Fruit fly (Drosophila melanogaster) whole organism, pupa: ENCODE results near the gene CG14711.
A peak's percentile ranks its signal among the peaks of the same experiment; 100 is the strongest.

Experiments
- CG10348 ChIP-seq: fragments of 200-800 bp; sonication (Bioruptor generic); IDR thresholded peaks from 2 replicates; pipeline ENCODE4 v1.3.6; 2022; ENCODE audit warnings: missing biosample characterization, missing genetic modification characterization
- CG12605 ChIP-seq: fragments of 200-800 bp; sonication (Bioruptor generic); IDR thresholded peaks from 2 replicates; pipeline ENCODE4 v1.3.6; 2022; ENCODE audit warnings: missing biosample characterization, missing genetic modification characterization
- CG13204 ChIP-seq: fragments of 200-800 bp; sonication (Bioruptor generic); optimal IDR thresholded peaks from 2 replicates; lab custom pipeline; 2018; ENCODE audit warnings: missing biosample characterization, mild to moderate bottlenecking, missing genetic modification characterization, moderate library complexity
- CG14655 ChIP-seq: fragments of 200-800 bp; sonication (Bioruptor generic); optimal IDR thresholded peaks from 3 replicates; lab custom pipeline; 2017; ENCODE audit warnings: mild to moderate bottlenecking, missing biosample characterization, missing genetic modification reagents, missing genetic modification characterization
- CG15710 ChIP-seq: fragments of 200-800 bp; sonication (Bioruptor generic); optimal IDR thresholded peaks from 2 replicates; lab custom pipeline; 2018; ENCODE audit warnings: missing biosample characterization, mild to moderate bottlenecking, missing genetic modification characterization, moderate library complexity
- CG17806 ChIP-seq: fragments of 200-800 bp; sonication (Bioruptor generic); optimal IDR thresholded peaks from 2 replicates; lab custom pipeline; 2018; ENCODE audit warnings: missing biosample characterization, mild to moderate bottlenecking, missing genetic modification characterization, moderate library complexity
- CG32121 ChIP-seq: fragments of 200-800 bp; sonication (Bioruptor generic); IDR thresholded peaks from 2 replicates; pipeline ENCODE4 v1.3.6; 2022; ENCODE audit warnings: missing biosample characterization, missing genetic modification characterization
- CG34367 ChIP-seq: fragments of 200-800 bp; sonication (Bioruptor generic); optimal IDR thresholded peaks from 2 replicates; lab custom pipeline; 2018; ENCODE audit warnings: missing biosample characterization, mild to moderate bottlenecking, missing genetic modification characterization
- CG4496 ChIP-seq: fragments of 200-800 bp; sonication (Bioruptor generic); IDR thresholded peaks from 3 replicates; pipeline ENCODE4 v1.3.6; 2022; ENCODE audit warnings: missing biosample characterization, missing genetic modification characterization
- CG8159 ChIP-seq: fragments of 200-800 bp; sonication (Bioruptor generic); optimal IDR thresholded peaks from 3 replicates; lab custom pipeline; 2018; ENCODE audit warnings: missing biosample characterization, mild to moderate bottlenecking, missing genetic modification characterization, moderate library complexity
- CG8301 ChIP-seq: fragments of 200-800 bp; sonication (Bioruptor generic); optimal IDR thresholded peaks from 2 replicates; lab custom pipeline; 2018; ENCODE audit warnings: missing biosample characterization, mild to moderate bottlenecking, missing genetic modification characterization
- CG9948 ChIP-seq: fragments of 200-800 bp; sonication (Bioruptor generic); optimal IDR thresholded peaks from 2 replicates; lab custom pipeline; 2018; ENCODE audit warnings: missing biosample characterization, mild to moderate bottlenecking, missing genetic modification characterization, moderate library complexity
- D1 ChIP-seq: fragments of 200-800 bp; sonication (Bioruptor generic); optimal IDR thresholded peaks from 2 replicates; lab custom pipeline; 2018; ENCODE audit warnings: missing biosample characterization, mild to moderate bottlenecking, missing genetic modification characterization, moderate library complexity
- EcR ChIP-seq: fragments of 200-800 bp; sonication (Bioruptor generic); optimal IDR thresholded peaks from 3 replicates; lab custom pipeline; 2019; ENCODE audit warnings: missing biosample characterization, missing genetic modification characterization, mild to moderate bottlenecking, moderate library complexity, missing genetic modification reagents
- Ets98B ChIP-seq: fragments of 200-800 bp; sonication (Bioruptor generic); IDR thresholded peaks from 2 replicates; pipeline ENCODE4 v1.3.6; 2022; ENCODE audit warnings: missing biosample characterization, missing genetic modification characterization
- Pif1A ChIP-seq: fragments of 200-800 bp; sonication (Bioruptor generic); optimal IDR thresholded peaks from 3 replicates; lab custom pipeline; 2016; ENCODE audit warnings: missing biosample characterization, missing genetic modification characterization
- Pif1B ChIP-seq: fragments of 200-800 bp; sonication (Bioruptor generic); optimal IDR thresholded peaks from 3 replicates; lab custom pipeline; 2016; ENCODE audit warnings: missing biosample characterization, missing genetic modification characterization
- Snoo ChIP-seq: fragments of 200-800 bp; sonication (Bioruptor generic); optimal IDR thresholded peaks from 3 replicates; lab custom pipeline; 2017; ENCODE audit warnings: missing biosample characterization, mild to moderate bottlenecking, missing genetic modification characterization, inconsistent platforms
- fd96Ca ChIP-seq: fragments of 200-800 bp; sonication (Bioruptor generic); IDR thresholded peaks from 3 replicates; pipeline ENCODE4 v1.3.6; 2022; ENCODE audit warnings: missing biosample characterization, missing genetic modification characterization
- gl ChIP-seq: fragments of 200-800 bp; sonication (Bioruptor generic); optimal IDR thresholded peaks from 2 replicates; lab custom pipeline; 2018; ENCODE audit warnings: missing biosample characterization, mild to moderate bottlenecking, missing genetic modification characterization
- rn ChIP-seq: fragments of 200-800 bp; sonication (Bioruptor generic); IDR thresholded peaks from 2 replicates; pipeline ENCODE4 v1.3.6; 2022; ENCODE audit warnings: missing biosample characterization, missing genetic modification characterization

Gene CG14711

DNA sequence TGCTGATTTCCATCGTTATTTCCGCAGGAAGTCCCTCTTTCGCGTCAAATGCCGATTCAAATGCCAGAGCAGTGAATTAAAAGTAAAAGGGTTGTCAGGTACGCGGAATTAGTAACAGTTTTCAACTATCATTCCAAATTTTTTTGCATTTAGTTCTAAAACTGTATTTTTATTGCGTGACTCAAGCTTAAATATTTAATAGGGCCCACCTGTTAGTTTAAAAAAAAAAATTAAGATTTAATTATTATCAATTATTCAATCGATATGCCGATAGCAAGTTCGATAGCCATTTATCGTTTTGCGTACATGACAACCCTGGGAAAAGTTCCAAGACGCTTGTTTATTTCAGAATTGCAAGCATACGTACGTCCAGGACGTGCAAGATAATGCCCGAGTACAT lies at the start of gene CG14711:
Gene CG14711 (plus strand): TSS at position 315 of the 400 bp plus-strand sequence.
- TF ChIP-seq Pif1B (GFP tag; lab: Kevin White, UChicago) (no peak), CG17806 (peak; percentile 70), rn (GFP tag; lab: Robert Waterston, UW) (peak; percentile 36), CG32121 (peak; percentile 78), Ets98B (peak; percentile 77), CG15710 (tag; lab: Kevin White, UChicago) (peak; percentile 75), CG10348 (no peak), CG9948 (tag; lab: Kevin White, UChicago) (peak; percentile 58), CG8301 (tag; lab: Kevin White, UChicago) (no peak), fd96Ca (GFP tag; lab: Robert Waterston, UW) (no peak), Snoo (peak; percentile 70), CG34367 (tag; lab: Kevin White, UChicago) (peak; percentile 61), gl (tag; lab: Kevin White, UChicago) (peak; percentile 31), CG4496 (GFP tag; lab: Robert Waterston, UW) (peak; percentile 79; the same call in 2 of the 3 replicates)

DNA sequence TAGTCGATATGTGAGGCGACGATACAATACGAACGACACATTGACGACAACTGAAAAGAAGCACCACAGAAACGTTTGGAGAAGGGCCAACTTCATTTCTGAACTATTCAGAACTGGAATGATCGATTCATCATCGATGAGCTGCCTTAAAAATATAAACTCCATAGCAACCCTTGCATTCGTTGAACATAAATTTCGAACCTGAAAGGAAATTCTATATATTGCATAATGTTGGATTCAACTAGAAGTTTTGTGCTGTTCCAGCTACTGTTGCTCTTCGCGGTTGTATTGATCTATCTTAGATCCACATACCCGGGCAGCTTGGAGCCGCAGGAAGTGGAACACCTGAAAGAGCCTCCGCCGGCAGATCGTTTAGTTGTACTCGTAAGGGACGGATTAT lies 44.5 kb upstream of the CG14711 start, which contains the start of the genes CG6790 and CG5342:
Gene CG6790 (minus strand): TSS at position 101 of the 400 bp plus-strand sequence.
Gene CG5342 (plus strand): TSS at position 182 of the 400 bp plus-strand sequence.
- no peak for TF ChIP-seq CG32121
- no peak for TF ChIP-seq CG12605
- no peak for TF ChIP-seq fd96Ca (GFP tag; lab: Robert Waterston, UW)
- TF ChIP-seq CG8301 (tag; lab: Kevin White, UChicago), result no peak
- no peak for TF ChIP-seq CG4496 (GFP tag; lab: Robert Waterston, UW)
- no peak for TF ChIP-seq EcR (GFP tag; lab: Kevin White, UChicago)
- no peak for TF ChIP-seq gl (tag; lab: Kevin White, UChicago)
- no peak for TF ChIP-seq CG8159 (tag; lab: Kevin White, UChicago)
- TF ChIP-seq Ets98B, result no peak
- no peak for TF ChIP-seq rn (GFP tag; lab: Robert Waterston, UW)
- TF ChIP-seq CG15710 (tag; lab: Kevin White, UChicago), result no peak
- no peak for TF ChIP-seq CG9948 (tag; lab: Kevin White, UChicago)
- TF ChIP-seq Snoo, result no peak

dm6 chr3R:11581340-11582252 lies 41.5 kb upstream of the CG14711 start, which contains the start of gene wkd:
wkd (plus strand) TSS chr3R:11581576.
- TF ChIP-seq CG13204 (GFP tag; lab: Kevin White, UChicago) (no peak), CG32121 (no peak), D1 (tag; lab: Kevin White, UChicago) (no peak), CG8159 (tag; lab: Kevin White, UChicago) (no peak), Pif1B (GFP tag; lab: Kevin White, UChicago) (no peak), CG34367 (tag; lab: Kevin White, UChicago) (no peak), rn (GFP tag; lab: Robert Waterston, UW) (no peak), gl (tag; lab: Kevin White, UChicago) (no peak), EcR (GFP tag; lab: Kevin White, UChicago) (no peak), CG8301 (tag; lab: Kevin White, UChicago) (no peak), Pif1A (GFP tag; lab: Kevin White, UChicago) (no peak), CG15710 (tag; lab: Kevin White, UChicago) (no peak), CG4496 (GFP tag; lab: Robert Waterston, UW) (no peak), Ets98B (no peak), CG10348 (no peak), CG17806 (no peak), Snoo (no peak), fd96Ca (GFP tag; lab: Robert Waterston, UW) (no peak), CG12605 (no peak)
- TF ChIP-seq, all 21 proteins: peak for 0

dm6 chr3R:11582253-11582589 lies 40.9 kb upstream of the CG14711 start:
- TF ChIP-seq CG8159 (tag; lab: Kevin White, UChicago) (peak; percentile 84), fd96Ca (GFP tag; lab: Robert Waterston, UW) (peak; percentile 95), CG4496 (GFP tag; lab: Robert Waterston, UW) (peak; percentile 96), D1 (tag; lab: Kevin White, UChicago) (no peak), CG9948 (tag; lab: Kevin White, UChicago) (peak; percentile 84), Ets98B (peak; percentile 95), CG12605 (no peak; the same call in none of the 2 replicates), CG13204 (GFP tag; lab: Kevin White, UChicago) (peak; percentile 51), Pif1B (GFP tag; lab: Kevin White, UChicago) (no peak), gl (tag; lab: Kevin White, UChicago) (peak; percentile 73), CG10348 (peak; percentile 63; the same call in 1 of the 2 replicates), CG32121 (peak; percentile 95), CG15710 (tag; lab: Kevin White, UChicago) (peak; percentile 81), CG17806 (peak; percentile 87), rn (GFP tag; lab: Robert Waterston, UW) (peak; percentile 67; the same call in 1 of the 2 replicates), CG8301 (tag; lab: Kevin White, UChicago) (peak; percentile 93), CG34367 (tag; lab: Kevin White, UChicago) (peak; percentile 82), Snoo (no peak)

DNA sequence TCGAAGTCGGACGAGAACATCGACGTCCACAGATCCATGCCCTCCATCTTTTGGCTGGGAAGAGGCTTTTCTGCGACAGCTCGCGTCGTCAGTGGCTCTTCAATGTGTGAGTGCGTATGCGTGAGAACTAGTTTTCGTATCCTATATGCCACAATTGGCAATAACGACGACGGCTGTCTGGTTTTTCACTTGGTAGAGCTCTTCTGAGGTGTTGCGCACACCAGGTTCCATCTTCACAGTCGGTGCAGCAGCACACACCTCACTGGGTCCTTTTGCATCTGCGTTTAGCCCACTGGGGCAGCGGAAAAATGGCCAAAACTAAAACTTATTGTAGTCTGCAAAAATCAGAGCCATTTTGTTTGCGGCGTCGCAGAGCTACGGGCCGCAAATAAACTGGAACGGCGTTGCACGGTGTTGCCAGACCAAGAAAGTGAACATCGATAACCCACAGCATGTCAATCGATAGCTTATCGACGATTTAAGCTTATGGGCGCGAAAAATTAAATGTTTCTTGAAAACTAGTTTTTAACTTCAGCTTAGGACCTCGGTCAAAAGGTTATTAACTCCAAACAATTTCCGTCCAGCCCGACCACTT lies 33.3 kb upstream of the CG14711 start, which contains the start of gene CG6791:
Gene CG6791 (minus strand): TSS at position 383 of the 595 bp plus-strand sequence.
- TF ChIP-seq CG14655 (GFP tag; lab: Kevin White, UChicago) (no peak), EcR (GFP tag; lab: Kevin White, UChicago) (peak; percentile 32), Ets98B (peak; percentile 13; the same call in 1 of the 2 replicates), rn (GFP tag; lab: Robert Waterston, UW) (no peak), CG9948 (tag; lab: Kevin White, UChicago) (peak; percentile 62)
